Worm (Caenorhabditis elegans) whole organism, young adult: ENCODE results near the gene srxa-18.

ENCODE experiments used
- B0261.1 ChIP-seq: sonication (generic microtip); optimal IDR thresholded peaks from 2 replicates; lab custom pipeline; 2016; ENCODE audit warnings: mild to moderate bottlenecking, missing genetic modification characterization, moderate library complexity, missing compliant biosample characterization
- F49E8.2 ChIP-seq: sonication (generic microtip); optimal IDR thresholded peaks from 3 replicates; lab custom pipeline; 2017; ENCODE audit warnings: missing genetic modification characterization, mild to moderate bottlenecking, missing compliant biosample characterization, antibody characterized with exemption, moderate library complexity; ENCODE audit not compliant: insufficient read depth
- F57A8.1 ChIP-seq: fragments of 200-800 bp; sonication (Bioruptor generic); optimal IDR thresholded peaks from 2 replicates; lab custom pipeline; 2018; ENCODE audit warnings: mild to moderate bottlenecking, missing genetic modification characterization, moderate library complexity, missing compliant biosample characterization
- T07F8.4 ChIP-seq: sonication (generic microtip); optimal IDR thresholded peaks from 2 replicates; lab custom pipeline; 2016; ENCODE audit warnings: mild to moderate bottlenecking, missing genetic modification characterization, moderate library complexity, missing compliant biosample characterization
- T26A5.8 ChIP-seq: sonication (generic microtip); optimal IDR thresholded peaks from 2 replicates; lab custom pipeline; 2016; ENCODE audit warnings: missing genetic modification characterization, missing compliant biosample characterization
- Y67H2A.10 ChIP-seq: fragments of 200-800 bp; sonication (Bioruptor generic); conservative IDR thresholded peaks from 2 replicates; pipeline ENCODE4 v1.3.6; 2022; ENCODE audit warnings: missing genetic modification reagents, missing genetic modification characterization, missing compliant biosample characterization
- Y79H2A.3 ChIP-seq: fragments of 200-800 bp; sonication (Bioruptor generic); conservative IDR thresholded peaks from 2 replicates; pipeline ENCODE4 v1.3.6; 2022; ENCODE audit warnings: missing genetic modification reagents, missing genetic modification characterization, missing compliant biosample characterization
- ZK185.1 ChIP-seq: sonication (generic microtip); optimal IDR thresholded peaks from 2 replicates; lab custom pipeline; 2016; ENCODE audit warnings: mild to moderate bottlenecking, missing genetic modification characterization, missing compliant biosample characterization; ENCODE audit not compliant: poor library complexity, severe bottlenecking
- atf-7 ChIP-seq: sonication (generic microtip); optimal IDR thresholded peaks from 2 replicates; lab custom pipeline; 2017; ENCODE audit warnings: mild to moderate bottlenecking, missing genetic modification characterization, missing compliant biosample characterization
- attf-3 ChIP-seq: fragments of 200-800 bp; sonication (Bioruptor generic); conservative IDR thresholded peaks from 2 replicates; pipeline ENCODE4 v1.3.6; 2022; ENCODE audit warnings: missing genetic modification reagents, missing genetic modification characterization, missing compliant biosample characterization
- bed-1 ChIP-seq: fragments of 200-800 bp; sonication (Bioruptor generic); IDR thresholded peaks from 2 replicates; pipeline ENCODE4 v1.3.6; 2022; ENCODE audit warnings: missing genetic modification reagents, missing genetic modification characterization, missing compliant biosample characterization
- bed-2 ChIP-seq: fragments of 200-800 bp; sonication (Bioruptor generic); IDR thresholded peaks from 2 replicates; pipeline ENCODE4 v1.3.6; 2022; ENCODE audit warnings: missing genetic modification reagents, missing genetic modification characterization, missing compliant biosample characterization
- cebp-1 ChIP-seq, 2 experiments: fragments of 200-800 bp in 1 of 2; sonication (Bioruptor generic) in 1 of 2; sonication (generic microtip) in 1 of 2; IDR thresholded peaks in 1 of 2; optimal IDR thresholded peaks in 1 of 2; 2 replicates each; pipeline versions ENCODE4 v1.3.6 to Lab custom; 2017 to 2022; ENCODE audit warnings: missing compliant biosample characterization in 2 of 2, missing genetic modification characterization in 2 of 2, mild to moderate bottlenecking in 1 of 2, missing genetic modification reagents in 1 of 2, moderate library complexity in 1 of 2
- ceh-40 ChIP-seq: fragments of 200-800 bp; sonication (Bioruptor generic); IDR thresholded peaks from 2 replicates; pipeline ENCODE4 v1.3.6; 2022; ENCODE audit warnings: missing genetic modification characterization, missing compliant biosample characterization
- chd-7 ChIP-seq: sonication (generic microtip); optimal IDR thresholded peaks from 2 replicates; lab custom pipeline; 2016; ENCODE audit warnings: mild to moderate bottlenecking, missing genetic modification characterization, moderate library complexity, missing compliant biosample characterization
- egl-44 ChIP-seq: fragments of 200-800 bp; sonication (Bioruptor generic); IDR thresholded peaks from 2 replicates; pipeline ENCODE4 v1.3.6; 2022; ENCODE audit warnings: missing genetic modification reagents, missing genetic modification characterization, missing compliant biosample characterization
- ets-4 ChIP-seq: fragments of 200-800 bp; sonication (Bioruptor generic); optimal IDR thresholded peaks from 2 replicates; lab custom pipeline; 2018; ENCODE audit warnings: mild to moderate bottlenecking, missing genetic modification characterization, missing compliant biosample characterization
- let-607 ChIP-seq, 2 experiments: fragments of 200-800 bp in 1 of 2; sonication (Bioruptor generic) in 1 of 2; sonication (generic microtip) in 1 of 2; optimal IDR thresholded peaks; 2 replicates each; lab custom pipeline; 2016 to 2018; ENCODE audit warnings: mild to moderate bottlenecking in 2 of 2, missing compliant biosample characterization in 2 of 2, missing genetic modification characterization in 2 of 2, moderate library complexity in 2 of 2, missing genotype in 1 of 2
- lin-26 ChIP-seq: fragments of 200-800 bp; sonication (Bioruptor generic); IDR thresholded peaks from 2 replicates; pipeline ENCODE4 v1.3.6; 2022; ENCODE audit warnings: missing genetic modification reagents, missing genetic modification characterization, missing compliant biosample characterization
- lin-35 ChIP-seq, 3 experiments: fragments of 150-350 bp in 2 of 3; sonication (generic microtip) in 1 of 3; optimal IDR thresholded peaks; 2 replicates each; lab custom pipeline; 2014 to 2018; ENCODE audit warnings: missing biosample characterization in 3 of 3, missing genetic modification characterization in 3 of 3, missing genetic modification reagents in 3 of 3
- lin-40 ChIP-seq: sonication (generic microtip); optimal IDR thresholded peaks from 2 replicates; lab custom pipeline; 2016; ENCODE audit warnings: missing genetic modification characterization, mild to moderate bottlenecking, missing compliant biosample characterization, missing genotype, missing genetic modification reagents
- lin-54 ChIP-seq: fragments of 200-800 bp; sonication (Bioruptor generic); optimal IDR thresholded peaks from 2 replicates; lab custom pipeline; 2018; ENCODE audit warnings: mild to moderate bottlenecking, missing genetic modification characterization, missing compliant biosample characterization
- nfya-2 ChIP-seq: fragments of 200-800 bp; sonication (Bioruptor generic); IDR thresholded peaks from 2 replicates; pipeline ENCODE4 v1.3.6; 2022; ENCODE audit warnings: missing genetic modification reagents, missing genetic modification characterization, missing compliant biosample characterization
- nfyb-1 ChIP-seq: fragments of 200-800 bp; sonication (Bioruptor generic); IDR thresholded peaks from 2 replicates; pipeline ENCODE4 v1.3.6; 2022; ENCODE audit warnings: missing genetic modification reagents, missing genetic modification characterization, missing compliant biosample characterization
- nhr-179 ChIP-seq: sonication (generic microtip); optimal IDR thresholded peaks from 2 replicates; lab custom pipeline; 2016; ENCODE audit warnings: mild to moderate bottlenecking, missing genetic modification characterization, missing compliant biosample characterization
- pha-4 ChIP-seq: fragments of 150-350 bp; sonication (generic microtip); optimal IDR thresholded peaks from 2 replicates; lab custom pipeline; 2014; ENCODE audit warnings: missing biosample characterization, missing genetic modification reagents, missing genetic modification characterization
- sdz-38 ChIP-seq: sonication (generic microtip); optimal IDR thresholded peaks from 2 replicates; lab custom pipeline; 2016; ENCODE audit warnings: missing genotype, missing genetic modification characterization, missing compliant biosample characterization
- snpc-1.3 ChIP-seq: sonication (generic microtip); optimal IDR thresholded peaks from 2 replicates; lab custom pipeline; 2017; ENCODE audit warnings: missing genetic modification characterization, mild to moderate bottlenecking, missing compliant biosample characterization, antibody characterized with exemption, moderate library complexity, missing genotype, missing genetic modification reagents; ENCODE audit not compliant: insufficient read depth
- snpc-4 ChIP-seq, 5 experiments: fragments of 150-350 bp in 1 of 5; sonication (generic microtip) in 4 of 5; optimal IDR thresholded peaks; 2 replicates each; lab custom pipeline; 2014 to 2018; ENCODE audit warnings: missing genetic modification characterization in 5 of 5, missing biosample characterization in 3 of 5, antibody characterized with exemption in 2 of 5, mild to moderate bottlenecking in 2 of 5, missing compliant biosample characterization in 2 of 5, missing genotype in 2 of 5, moderate library complexity in 2 of 5, missing genetic modification reagents in 1 of 5
- tbp1 ChIP-seq: fragments of 200-800 bp; sonication (Bioruptor generic); optimal IDR thresholded peaks from 2 replicates; lab custom pipeline; 2018; ENCODE audit warnings: mild to moderate bottlenecking, missing genetic modification characterization, missing compliant biosample characterization
- unc-62 ChIP-seq: fragments of 150-350 bp; optimal IDR thresholded peaks from 2 replicates; lab custom pipeline; 2014; ENCODE audit warnings: missing biosample characterization, missing genetic modification reagents, missing genetic modification characterization
- zim-3 ChIP-seq: sonication (generic microtip); optimal IDR thresholded peaks from 2 replicates; lab custom pipeline; 2017; ENCODE audit warnings: mild to moderate bottlenecking, missing genetic modification characterization, moderate library complexity, missing compliant biosample characterization
- ztf-22 ChIP-seq: fragments of 200-800 bp; sonication (Bioruptor generic); optimal IDR thresholded peaks from 2 replicates; lab custom pipeline; 2018; ENCODE audit warnings: mild to moderate bottlenecking, missing genetic modification characterization, moderate library complexity, missing compliant biosample characterization
- ztf-26 ChIP-seq: sonication (generic microtip); optimal IDR thresholded peaks from 2 replicates; lab custom pipeline; 2017; ENCODE audit warnings: missing genetic modification characterization, missing compliant biosample characterization
- ztf-28 ChIP-seq: fragments of 200-800 bp; sonication (Bioruptor generic); IDR thresholded peaks from 2 replicates; pipeline ENCODE4 v1.3.6; 2022; ENCODE audit warnings: missing genetic modification reagents, missing genetic modification characterization, missing compliant biosample characterization

Gene srxa-18

ce11 chrV:10120898-10121297 lies at the start of gene srxa-18:
srxa-18 (minus strand) TSS chrV:10120997.
- TF ChIP-seq unc-62 (GFP tag; lab: Kevin White, UChicago) (no peak), egl-44 (no peak), Y79H2A.3 (GFP tag; lab: Robert Waterston, UW) (no peak), bed-2 (GFP tag; lab: Robert Waterston, UW) (no peak), ZK185.1 (tag; lab: Kevin White, UChicago) (no peak), ztf-26 (tag; lab: Kevin White, UChicago) (no peak)
- TF ChIP-seq, all 124 proteins: peak for 0

- no peak for TF ChIP-seq let-607 (tag; optimal IDR thresholded peaks at IDR 0.05; lab: Kevin White, UChicago)
- TF ChIP-seq T26A5.8 (tag; lab: Kevin White, UChicago), result no peak
- no peak for TF ChIP-seq sdz-38
- no peak for TF ChIP-seq atf-7 (tag; lab: Kevin White, UChicago)
- TF ChIP-seq Y67H2A.10 (GFP tag; lab: Robert Waterston, UW), result no peak
- TF ChIP-seq ceh-40 (GFP tag; lab: Robert Waterston, UW), result no peak
- no peak for TF ChIP-seq nhr-179 (tag; lab: Kevin White, UChicago)
- TF ChIP-seq F49E8.2 (tag; lab: Kevin White, UChicago), result no peak
- no peak for TF ChIP-seq chd-7 (tag; lab: Kevin White, UChicago)
- no peak for TF ChIP-seq ets-4 (GFP tag; lab: Kevin White, UChicago)
- no peak for TF ChIP-seq bed-1 (GFP tag; lab: Robert Waterston, UW)
- TF ChIP-seq ztf-22 (GFP tag; lab: Kevin White, UChicago), result no peak
- no peak for TF ChIP-seq nfyb-1 (GFP tag; lab: Robert Waterston, UW)
- no peak for TF ChIP-seq tbp1
- TF ChIP-seq lin-26 (GFP tag; lab: Robert Waterston, UW), result no peak
- TF ChIP-seq lin-54 (GFP tag; lab: Kevin White, UChicago), result no peak
- no peak for TF ChIP-seq snpc-1.3 (tag; lab: Kevin White, UChicago)
- peak; percentile 5 for TF ChIP-seq lin-40
- TF ChIP-seq T07F8.4 (tag; lab: Kevin White, UChicago), result no peak
- no peak for TF ChIP-seq snpc-4 (GFP tag; optimal IDR thresholded peaks at IDR 0.05; lab: Kevin White, UChicago)
- no peak for TF ChIP-seq snpc-4 (tag; optimal IDR thresholded peaks at IDR 0.05; lab: Kevin White, UChicago)
- TF ChIP-seq B0261.1 (tag; lab: Kevin White, UChicago), result no peak
- TF ChIP-seq pha-4 (tag; lab: Kevin White, UChicago), result no peak
- peak in 1 of 3 experiments; percentile 18 for TF ChIP-seq lin-35 (GFP tag; optimal IDR thresholded peaks at IDR 0.05; lab: Kevin White, UChicago)
- no peak for TF ChIP-seq ztf-28 (GFP tag; lab: Robert Waterston, UW)
- no peak for TF ChIP-seq cebp-1 (GFP tag; IDR thresholded peaks at IDR 0.05; lab: Robert Waterston, UW)
- peak; percentile 1 for TF ChIP-seq cebp-1 (tag; optimal IDR thresholded peaks at IDR 0.05; lab: Kevin White, UChicago)
- no peak for TF ChIP-seq zim-3 (tag; lab: Kevin White, UChicago)
Measured at ce11 chrV:10168870-10169269, 48.1 kb upstream of the srxa-18 start.

DNA sequence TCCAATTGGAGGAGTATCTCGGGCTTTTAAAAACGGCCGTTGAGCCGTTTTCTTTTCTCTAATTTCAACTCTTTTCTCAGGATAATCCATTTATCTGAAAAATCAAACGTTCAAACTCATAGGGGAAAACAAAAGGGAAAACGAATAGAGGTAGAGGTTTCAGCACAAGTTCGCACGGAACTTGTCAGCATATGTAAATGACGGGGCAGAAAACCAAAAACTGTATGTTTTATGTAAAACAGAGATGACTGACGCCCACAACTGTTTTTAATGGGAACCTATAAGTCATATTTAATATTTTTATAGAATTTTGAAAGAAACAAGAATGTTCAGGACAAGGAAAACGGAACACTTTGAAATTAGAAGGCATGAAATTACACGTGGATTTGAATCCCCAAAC lies 45.6 kb upstream of the srxa-18 start, which contains the start of gene C51E3.6:
C51E3.6 (minus strand) TSS at position 101 of the 400 bp plus-strand sequence.
- no peak for TF ChIP-seq attf-3 (GFP tag; lab: Robert Waterston, UW)
- no peak for TF ChIP-seq nfya-2 (GFP tag; lab: Robert Waterston, UW)
- no peak for TF ChIP-seq F57A8.1 (GFP tag; lab: Kevin White, UChicago)
